Fruit fly (Drosophila melanogaster): Measurements from ENCODE around the gene Taf9.

Gene Taf9

dm6 chrX:17881138-17882121, 39.5 kb downstream of the Taf9 start (continued):
- TF ChIP-seq seq (GFP tag; IDR thresholded peaks at IDR 0.05) (peak; percentile 47; the same call in 1 of the 2 replicates), CG12219 (GFP tag; optimal IDR thresholded peaks at IDR 0.05) (peak; percentile 21), CG6272 (GFP tag; IDR thresholded peaks at IDR 0.05) (peak; percentile 14; the same call in 1 of the 2 replicates), Rfx (GFP tag; IDR thresholded peaks at IDR 0.05) (peak; percentile 84), aop (GFP tag; IDR thresholded peaks at IDR 0.05) (no peak), CG32767 (GFP tag; IDR thresholded peaks at IDR 0.05) (no peak), CG11695 (GFP tag; IDR thresholded peaks at IDR 0.05) (0 out of 3 replicates have a peak, but pooled peaks have one; percentile 27), az2 (GFP tag; optimal IDR thresholded peaks at IDR 0.05) (peak; percentile 26), bcd (GFP tag; optimal IDR thresholded peaks at IDR 0.05) (peak; percentile 71), HLH54F (GFP tag; optimal IDR thresholded peaks at IDR 0.05) (peak; percentile 48), dmrt99B (tag; optimal IDR thresholded peaks at IDR 0.05) (peak; percentile 59), CG6854 (GFP tag; optimal IDR thresholded peaks at IDR 0.05) (no peak), CG43689 (GFP tag; IDR thresholded peaks at IDR 0.05) (no peak), CG18262 (tag; optimal IDR thresholded peaks at IDR 0.05) (peak; percentile 22), stwl (tag; optimal IDR thresholded peaks at IDR 0.05) (no peak), grau (tag; optimal IDR thresholded peaks at IDR 0.05) (peak; percentile 88), dpn (GFP tag; optimal IDR thresholded peaks at IDR 0.05) (peak; percentile 49 to 62), PHDP (tag; optimal IDR thresholded peaks at IDR 0.05) (peak; percentile 41), CG12155 (GFP tag; optimal IDR thresholded peaks at IDR 0.05) (peak; percentile 58), CG5180 (GFP tag; optimal IDR thresholded peaks at IDR 0.05) (peak; percentile 15), Oli (tag; optimal IDR thresholded peaks at IDR 0.05) (peak; percentile 62), Ada2b (GFP tag; IDR thresholded peaks at IDR 0.05) (peak; percentile 16; the same call in 1 of the 2 replicates), CG2889 (GFP tag; IDR thresholded peaks at IDR 0.05) (0 out of 3 replicates have a peak, but pooled peaks have one; percentile 27), cg (GFP tag; optimal IDR thresholded peaks at IDR 0.05) (peak; percentile 44), tap (tag; optimal IDR thresholded peaks at IDR 0.05) (peak; percentile 31), CG6254 (GFP tag; optimal IDR thresholded peaks at IDR 0.05) (no peak), CG4730 (GFP tag; IDR thresholded peaks at IDR 0.05) (peak; percentile 30; the same call in 1 of the 2 replicates), pho (GFP tag; optimal IDR thresholded peaks at IDR 0.05) (peak; percentile 71), CG4820 (GFP tag; optimal IDR thresholded peaks at IDR 0.05) (no peak), CG3281 (GFP tag; optimal IDR thresholded peaks at IDR 0.05) (peak; percentile 71), NFAT (GFP tag; IDR thresholded peaks at IDR 0.05) (0 out of 2 replicates have a peak, but pooled peaks have one; percentile 7), CG14050 (GFP tag; IDR thresholded peaks at IDR 0.05) (peak; percentile 48; the same call in 2 of the 3 replicates), Hr51 (GFP tag; optimal IDR thresholded peaks at IDR 0.05) (peak; percentile 6 to 59), CG14014 (GFP tag; IDR thresholded peaks at IDR 0.05) (0 out of 2 replicates have a peak, but pooled peaks have one; percentile 20), CG9215 (GFP tag; IDR thresholded peaks at IDR 0.05) (peak; percentile 52), CG16863 (GFP tag; optimal IDR thresholded peaks at IDR 0.05) (peak; percentile 39), shn (GFP tag; optimal IDR thresholded peaks at IDR 0.05) (peak; percentile 24), CG8944 (GFP tag; optimal IDR thresholded peaks at IDR 0.05) (peak; percentile 43), tgo (GFP tag; IDR thresholded peaks at IDR 0.05) (no peak), Med (GFP tag) (peak; percentile 97), CG9797 (GFP tag; optimal IDR thresholded peaks at IDR 0.05) (no peak), bab2 (GFP tag; optimal IDR thresholded peaks at IDR 0.05) (peak; percentile 46), CG10366 (GFP tag; IDR thresholded peaks at IDR 0.05) (peak; percentile 62), CG9876 (GFP tag; optimal IDR thresholded peaks at IDR 0.05) (peak; percentile 34), HHEX (GFP tag; optimal IDR thresholded peaks at IDR 0.05) (peak; percentile 5), jing (GFP tag; optimal IDR thresholded peaks at IDR 0.05) (no peak)

All from whole organism, embryonic.